Fruit fly (Drosophila melanogaster) whole organism, embryonic: Measurements from ENCODE around the gene Rh2.

ENCODE experiments used
- BtbVII ChIP-seq: fragments of 200-800 bp; sonication (Bioruptor generic); optimal IDR thresholded peaks from 3 replicates; lab custom pipeline; 2017; ENCODE audit warnings: missing biosample characterization, mild to moderate bottlenecking, missing genetic modification characterization
- CG11504 ChIP-seq: fragments of 200-800 bp; sonication (Bioruptor generic); optimal IDR thresholded peaks from 3 replicates; lab custom pipeline; 2019; ENCODE audit warnings: missing biosample characterization, mild to moderate bottlenecking, missing genetic modification characterization, moderate library complexity
- CG12769 ChIP-seq: fragments of 200-800 bp; sonication (Bioruptor generic); optimal IDR thresholded peaks from 2 replicates; lab custom pipeline; 2019; ENCODE audit warnings: missing biosample characterization, mild to moderate bottlenecking, missing genetic modification characterization, moderate library complexity
- CG13624 ChIP-seq: fragments of 200-800 bp; sonication (Bioruptor generic); optimal IDR thresholded peaks from 2 replicates; lab custom pipeline; 2016; ENCODE audit warnings: missing biosample characterization, missing genetic modification characterization
- CG14014 ChIP-seq: fragments of 200-800 bp; sonication (Bioruptor generic); IDR thresholded peaks from 2 replicates; pipeline ENCODE4 v1.3.6; 2022; ENCODE audit warnings: missing biosample characterization, missing genetic modification characterization
- CG14965 ChIP-seq: fragments of 200-800 bp; sonication (Bioruptor generic); optimal IDR thresholded peaks from 2 replicates; lab custom pipeline; 2016; ENCODE audit warnings: missing biosample characterization, missing genetic modification characterization, borderline replicate concordance
- CG1529 ChIP-seq: fragments of 200-800 bp; sonication (Bioruptor generic); optimal IDR thresholded peaks from 3 replicates; lab custom pipeline; 2018; ENCODE audit warnings: missing biosample characterization, missing genetic modification characterization
- CG31365 ChIP-seq: fragments of 200-800 bp; sonication (Bioruptor generic); optimal IDR thresholded peaks from 2 replicates; lab custom pipeline; 2018; ENCODE audit warnings: missing biosample characterization, mild to moderate bottlenecking, missing genetic modification characterization
- CG4730 ChIP-seq: fragments of 200-800 bp; sonication (Bioruptor generic); IDR thresholded peaks from 2 replicates; pipeline ENCODE4 v1.3.6; 2022; ENCODE audit warnings: missing biosample characterization, missing genetic modification characterization
- CG6813 ChIP-seq: fragments of 200-800 bp; sonication (Bioruptor generic); optimal IDR thresholded peaks from 2 replicates; lab custom pipeline; 2017; ENCODE audit warnings: missing biosample characterization, missing genetic modification characterization, mild to moderate bottlenecking, moderate library complexity, missing genetic modification reagents
- CG6854 ChIP-seq: fragments of 200-800 bp; sonication (Bioruptor generic); optimal IDR thresholded peaks from 3 replicates; lab custom pipeline; 2017; ENCODE audit warnings: missing biosample characterization, mild to moderate bottlenecking, missing genetic modification characterization
- CG7987 ChIP-seq: fragments of 200-800 bp; sonication (Bioruptor generic); optimal IDR thresholded peaks from 2 replicates; lab custom pipeline; 2018; ENCODE audit warnings: missing biosample characterization, mild to moderate bottlenecking, missing genetic modification characterization, moderate library complexity
- CG8290 ChIP-seq, 3 experiments: fragments of 200-800 bp; sonication (Bioruptor generic); optimal IDR thresholded peaks; 2 replicates each; lab custom pipeline; 2016 to 2019; ENCODE audit warnings: missing biosample characterization in 3 of 3, missing genetic modification characterization in 3 of 3, mild to moderate bottlenecking in 2 of 3, moderate library complexity in 1 of 3
- CG9437 ChIP-seq: fragments of 200-800 bp; sonication (Bioruptor generic); optimal IDR thresholded peaks from 2 replicates; lab custom pipeline; 2018; ENCODE audit warnings: missing biosample characterization, mild to moderate bottlenecking, missing genetic modification characterization
- CG9609 ChIP-seq: fragments of 200-800 bp; sonication (Bioruptor generic); optimal IDR thresholded peaks from 3 replicates; lab custom pipeline; 2016; ENCODE audit warnings: missing biosample characterization, missing genetic modification characterization
- CG9876 ChIP-seq: fragments of 200-800 bp; sonication (Bioruptor generic); optimal IDR thresholded peaks from 2 replicates; lab custom pipeline; 2016; ENCODE audit warnings: missing biosample characterization, missing genetic modification characterization
- CHES-1-like ChIP-seq: fragments of 200-800 bp; sonication (Bioruptor generic); optimal IDR thresholded peaks from 2 replicates; lab custom pipeline; 2016; ENCODE audit warnings: missing biosample characterization, missing genetic modification characterization
- Dip2 ChIP-seq: fragments of 200-800 bp; sonication (Bioruptor generic); IDR thresholded peaks from 2 replicates; pipeline ENCODE4 v1.3.6; 2022; ENCODE audit warnings: missing biosample characterization, missing genetic modification characterization
- Hr51 ChIP-seq, 2 experiments: fragments of 200-800 bp; sonication (Bioruptor generic); optimal IDR thresholded peaks; 2 replicates in 1 of 2; 3 replicates in 1 of 2; lab custom pipeline; 2016 to 2018; ENCODE audit warnings: missing biosample characterization in 2 of 2, missing genetic modification characterization in 2 of 2, mild to moderate bottlenecking in 1 of 2, moderate library complexity in 1 of 2
- Med ChIP-seq: fragments of 200-800 bp; sonication (Bioruptor generic); peaks from one replicate; lab custom pipeline; 2016; ENCODE audit warnings: missing biosample characterization, missing genetic modification characterization, mild to moderate bottlenecking, inconsistent platforms, moderate library complexity
- NC2α ChIP-seq: fragments of 200-800 bp; sonication (Bioruptor generic); optimal IDR thresholded peaks from 2 replicates; lab custom pipeline; 2016; ENCODE audit warnings: missing biosample characterization, missing genetic modification characterization
- NC2β ChIP-seq: fragments of 200-800 bp; sonication (Bioruptor generic); optimal IDR thresholded peaks from 2 replicates; lab custom pipeline; 2016; ENCODE audit warnings: missing biosample characterization, missing genetic modification characterization
- PHDP ChIP-seq: fragments of 200-800 bp; sonication (Bioruptor generic); optimal IDR thresholded peaks from 3 replicates; lab custom pipeline; 2018; ENCODE audit warnings: missing biosample characterization, mild to moderate bottlenecking, missing genetic modification characterization, moderate library complexity
- Pdp1 ChIP-seq, 2 experiments: fragments of 200-800 bp; sonication (Bioruptor generic); optimal IDR thresholded peaks; 3 replicates each; lab custom pipeline; 2016; ENCODE audit warnings: missing biosample characterization in 2 of 2, missing genetic modification characterization in 2 of 2, mild to moderate bottlenecking in 1 of 2, moderate library complexity in 1 of 2
- Spps ChIP-seq: fragments of 200-800 bp; sonication (Bioruptor generic); optimal IDR thresholded peaks from 2 replicates; lab custom pipeline; 2018; ENCODE audit warnings: missing biosample characterization, mild to moderate bottlenecking, missing genetic modification characterization
- br ChIP-seq: fragments of >200 bp; optimal IDR thresholded peaks from 2 replicates; lab custom pipeline; 2017
- cg ChIP-seq: fragments of 200-800 bp; sonication (Bioruptor generic); optimal IDR thresholded peaks from 3 replicates; lab custom pipeline; 2019; ENCODE audit warnings: missing biosample characterization, mild to moderate bottlenecking, missing genetic modification characterization, moderate library complexity
- chif ChIP-seq, 2 experiments: fragments of 200-800 bp; sonication (Bioruptor generic); optimal IDR thresholded peaks; 3 replicates each; lab custom pipeline; 2016; ENCODE audit warnings: missing biosample characterization in 2 of 2, missing genetic modification characterization in 2 of 2
- cwo ChIP-seq: fragments of 200-800 bp; sonication (Bioruptor generic); optimal IDR thresholded peaks from 3 replicates; lab custom pipeline; 2017; ENCODE audit warnings: missing biosample characterization, missing genetic modification characterization, mild to moderate bottlenecking, moderate library complexity, missing genetic modification reagents
- eve ChIP-seq, 2 experiments: fragments of >200 bp; optimal IDR thresholded peaks; 2 replicates each; lab custom pipeline; 2017; ENCODE audit warnings: missing biosample characterization in 2 of 2, missing genetic modification characterization in 2 of 2
- fd3F ChIP-seq: fragments of 200-800 bp; sonication (Bioruptor generic); optimal IDR thresholded peaks from 2 replicates; lab custom pipeline; 2018; ENCODE audit warnings: missing biosample characterization, mild to moderate bottlenecking, missing genetic modification characterization, moderate library complexity
- ftz-f1 ChIP-seq: fragments of 200-800 bp; sonication (Bioruptor generic); optimal IDR thresholded peaks from 2 replicates; lab custom pipeline; 2016; ENCODE audit warnings: missing biosample characterization, missing genetic modification characterization
- ind ChIP-seq: fragments of 200-800 bp; sonication (Bioruptor generic); optimal IDR thresholded peaks from 3 replicates; lab custom pipeline; 2016; ENCODE audit warnings: missing biosample characterization, missing genetic modification characterization
- inv ChIP-seq: fragments of 200-800 bp; sonication (Bioruptor generic); IDR thresholded peaks from 2 replicates; pipeline ENCODE4 v1.3.6; 2022; ENCODE audit warnings: missing biosample characterization, missing genetic modification characterization; ENCODE audit not compliant: partially characterized antibody
- kay ChIP-seq: fragments of 200-800 bp; sonication (Bioruptor generic); optimal IDR thresholded peaks from 2 replicates; lab custom pipeline; 2016; ENCODE audit warnings: missing biosample characterization, missing genetic modification characterization
- nerfin-1 ChIP-seq: fragments of 200-800 bp; sonication (Bioruptor generic); optimal IDR thresholded peaks from 3 replicates; lab custom pipeline; 2019; ENCODE audit warnings: missing biosample characterization, mild to moderate bottlenecking, missing genetic modification characterization, moderate library complexity
- nerfin-2 ChIP-seq: fragments of 200-800 bp; sonication (Bioruptor generic); IDR thresholded peaks from 2 replicates; pipeline ENCODE4 v1.3.6; 2022; ENCODE audit warnings: missing biosample characterization, missing genetic modification characterization; ENCODE audit not compliant: partially characterized antibody
- nmo ChIP-seq: fragments of 200-800 bp; sonication (Bioruptor generic); optimal IDR thresholded peaks from 2 replicates; lab custom pipeline; 2018; ENCODE audit warnings: missing biosample characterization, mild to moderate bottlenecking, missing genetic modification characterization, moderate library complexity
- onecut ChIP-seq: fragments of 200-800 bp; sonication (Bioruptor generic); IDR thresholded peaks from 2 replicates; pipeline ENCODE4 v1.3.6; 2022; ENCODE audit warnings: missing biosample characterization, missing genetic modification characterization
- p53 ChIP-seq: fragments of 200-800 bp; sonication (Bioruptor generic); optimal IDR thresholded peaks from 2 replicates; lab custom pipeline; 2016; ENCODE audit warnings: missing biosample characterization, missing genetic modification characterization
- salm ChIP-seq: fragments of 200-800 bp; sonication (Bioruptor generic); optimal IDR thresholded peaks from 2 replicates; lab custom pipeline; 2018; ENCODE audit warnings: missing biosample characterization, mild to moderate bottlenecking, missing genetic modification characterization
- tap ChIP-seq: fragments of 200-800 bp; optimal IDR thresholded peaks from 3 replicates; lab custom pipeline; 2019; ENCODE audit warnings: missing biosample characterization, mild to moderate bottlenecking, missing genetic modification characterization, moderate library complexity
- trh ChIP-seq: fragments of 200-800 bp; sonication (Bioruptor generic); optimal IDR thresholded peaks from 2 replicates; lab custom pipeline; 2016; ENCODE audit warnings: missing biosample characterization, missing genetic modification characterization
- ttk ChIP-seq: fragments of 200-800 bp; sonication (Bioruptor generic); IDR thresholded peaks from 2 replicates; pipeline ENCODE4 v2.1.2; 2022; ENCODE audit warnings: missing biosample characterization, missing genetic modification characterization
- unpg ChIP-seq: fragments of 200-800 bp; sonication (Bioruptor generic); optimal IDR thresholded peaks from 3 replicates; lab custom pipeline; 2018; ENCODE audit warnings: missing biosample characterization, mild to moderate bottlenecking, missing genetic modification characterization, moderate library complexity

Rh2 gene

DNA sequence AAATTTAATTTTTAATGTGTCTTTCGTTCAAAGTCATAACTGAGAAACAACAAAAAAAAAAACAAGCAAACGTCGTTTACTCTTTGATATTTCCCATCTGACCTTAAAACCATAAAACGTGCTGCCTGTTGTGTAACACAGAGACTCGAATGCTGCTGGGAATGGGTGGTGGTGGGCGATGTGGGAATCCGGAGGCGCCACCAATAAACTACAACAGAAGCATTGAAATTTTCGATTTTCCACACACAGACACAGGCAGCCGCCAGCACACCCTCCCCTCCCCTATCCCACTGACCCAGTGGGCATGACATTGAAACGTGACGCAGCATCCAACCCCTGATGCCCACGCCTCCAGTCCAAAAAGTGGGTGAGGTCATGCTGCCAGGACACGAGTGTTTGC is 11.1 kb downstream of the Rh2 start (continued):
- TF ChIP-seq Dip2 (GFP tag; lab: Robert Waterston, UW) (no peak), nerfin-2 (GFP tag; lab: Robert Waterston, UW) (no peak), CG31365 (no peak), PHDP (tag; lab: Kevin White, UChicago) (no peak), nerfin-1 (tag; lab: Kevin White, UChicago) (peak; percentile 20), CG14965 (GFP tag; lab: Kevin White, UChicago) (no peak), chif (GFP tag; optimal IDR thresholded peaks at IDR 0.05; lab: Kevin White, UChicago) (no peak), CG4730 (GFP tag; lab: Robert Waterston, UW) (no peak), Med (GFP tag; lab: Kevin White, UChicago) (peak; percentile 13), CG9437 (no peak), CG6813 (no peak), trh (no peak), CG1529 (GFP tag; lab: Kevin White, UChicago) (no peak), fd3F (GFP tag; lab: Kevin White, UChicago) (no peak), onecut (GFP tag; lab: Robert Waterston, UW) (peak; percentile 64), BtbVII (GFP tag; lab: Kevin White, UChicago) (no peak), CG11504 (tag; lab: Kevin White, UChicago) (peak; percentile 24), ftz-f1 (peak; percentile 49), CG6854 (GFP tag; lab: Kevin White, UChicago) (no peak), cwo (GFP tag; lab: Kevin White, UChicago) (peak; percentile 61), Hr51 (GFP tag; optimal IDR thresholded peaks at IDR 0.05; lab: Kevin White, UChicago) (peak in 1 of 2 experiments; percentile 39), eve (GFP tag; optimal IDR thresholded peaks at IDR 0.05; lab: Kevin White, UChicago) (no peak), NC2α (no peak), inv (GFP tag; lab: Robert Waterston, UW) (no peak), NC2β (GFP tag; lab: Kevin White, UChicago) (no peak), ttk (peak; percentile 33; the same call in 1 of the 2 replicates), kay (GFP tag; lab: Kevin White, UChicago) (no peak), p53 (GFP tag; lab: Kevin White, UChicago) (no peak), Spps (tag; lab: Kevin White, UChicago) (no peak), nmo (no peak), ind (GFP tag; lab: Kevin White, UChicago) (no peak), CG9876 (GFP tag; lab: Kevin White, UChicago) (no peak), CG12769 (tag; lab: Kevin White, UChicago) (peak; percentile 58), CG14014 (GFP tag; lab: Robert Waterston, UW) (no peak), cg (GFP tag; lab: Kevin White, UChicago) (peak; percentile 4), salm (tag; lab: Kevin White, UChicago) (no peak), tap (tag; lab: Kevin White, UChicago) (no peak), CHES-1-like (GFP tag; lab: Kevin White, UChicago) (no peak), CG7987 (GFP tag; lab: Kevin White, UChicago) (peak; percentile 30), Pdp1 (GFP tag; optimal IDR thresholded peaks at IDR 0.05; lab: Kevin White, UChicago) (peak in 1 of 2 experiments; percentile 89), unpg (GFP tag; lab: Kevin White, UChicago) (no peak), CG9609 (GFP tag; lab: Kevin White, UChicago) (no peak), br (no peak), CG8290 (GFP tag; optimal IDR thresholded peaks at IDR 0.05; lab: Kevin White, UChicago) (no peak), CG8290 (tag; optimal IDR thresholded peaks at IDR 0.05; lab: Kevin White, UChicago) (peak in 1 of 2 experiments; percentile 21), CG13624 (no peak)
